Fruit fly (Drosophila melanogaster) whole organism: ENCODE measurements around the gene Pde1c.

Experiments
- CG8478 ChIP-seq: fragments of >200 bp; optimal IDR thresholded peaks from 2 replicates; lab custom pipeline; 2018; ENCODE audit warnings: inconsistent platforms
- Dll ChIP-seq: fragments of >200 bp; optimal IDR thresholded peaks from 2 replicates; lab custom pipeline; 2017
- EcR ChIP-seq, 2 experiments: fragments of >200 bp; optimal IDR thresholded peaks; 2 replicates each; lab custom pipeline; 2017; ENCODE audit warnings: missing biosample characterization in 2 of 2, missing genetic modification characterization in 2 of 2, missing genetic modification reagents in 2 of 2
- pan ChIP-seq: fragments of >200 bp; optimal IDR thresholded peaks from 2 replicates; lab custom pipeline; 2017
- psq ChIP-seq: fragments of >200 bp; optimal IDR thresholded peaks from 2 replicates; lab custom pipeline; 2017
- usp ChIP-seq: fragments of >200 bp; optimal IDR thresholded peaks from 2 replicates; lab custom pipeline; 2017; ENCODE audit warnings: missing biosample characterization, missing genetic modification characterization, mixed read lengths

Pde1c gene

dm6 chr2L:11958729-11959128 lies 30.4 kb upstream of the Pde1c start:
- TF ChIP-seq CG8478 (lab: Kevin White, UChicago) (no peak), Dll (lab: Kevin White, UChicago) (no peak), pan (no peak), EcR (GFP tag; optimal IDR thresholded peaks at IDR 0.05; lab: Kevin White, UChicago) (no peak), psq (lab: Kevin White, UChicago) (no peak), usp (no peak)

- no peak for TF ChIP-seq Dll (lab: Kevin White, UChicago)
- TF ChIP-seq pan, result no peak
- no peak for TF ChIP-seq CG8478 (lab: Kevin White, UChicago)
- TF ChIP-seq usp, result no peak
- no peak for TF ChIP-seq EcR (GFP tag; optimal IDR thresholded peaks at IDR 0.05; lab: Kevin White, UChicago)
- TF ChIP-seq psq (lab: Kevin White, UChicago), result no peak
These were observed 27.5 kb upstream of the Pde1c start for dm6 chr2L:11955839-11956238.

dm6 chr2L:11949917-11950316 lies 21.5 kb upstream of the Pde1c start:
- TF ChIP-seq usp (no peak), pan (no peak), EcR (GFP tag; optimal IDR thresholded peaks at IDR 0.05; lab: Kevin White, UChicago) (no peak), psq (lab: Kevin White, UChicago) (no peak), CG8478 (lab: Kevin White, UChicago) (no peak), Dll (lab: Kevin White, UChicago) (no peak)

- TF ChIP-seq psq (lab: Kevin White, UChicago), result no peak
- no peak for TF ChIP-seq EcR (GFP tag; optimal IDR thresholded peaks at IDR 0.05; lab: Kevin White, UChicago)
- TF ChIP-seq Dll (lab: Kevin White, UChicago), result no peak
- TF ChIP-seq pan, result no peak
- TF ChIP-seq CG8478 (lab: Kevin White, UChicago), result no peak
- no peak for TF ChIP-seq usp
These were observed 20.1 kb upstream of the Pde1c start for dm6 chr2L:11948479-11948878.

dm6 chr2L:11947641-11948040 lies 19.3 kb upstream of the Pde1c start, which contains the start of gene CG16964:
Gene CG16964, plus strand, starts transcription at chr2L:11947941.
- TF ChIP-seq Dll (lab: Kevin White, UChicago) (no peak), usp (no peak), EcR (GFP tag; optimal IDR thresholded peaks at IDR 0.05; lab: Kevin White, UChicago) (no peak), CG8478 (lab: Kevin White, UChicago) (no peak), pan (no peak), psq (lab: Kevin White, UChicago) (no peak)

- TF ChIP-seq Dll (lab: Kevin White, UChicago) (no peak), CG8478 (lab: Kevin White, UChicago) (no peak), EcR (GFP tag; optimal IDR thresholded peaks at IDR 0.05; lab: Kevin White, UChicago) (no peak), pan (no peak), psq (lab: Kevin White, UChicago) (no peak), usp (no peak)
These were observed 15.5 kb upstream of the Pde1c start, which contains the start of gene Crys for dm6 chr2L:11943829-11944228. Gene Crys, plus strand, starts transcription at chr2L:11944129.

dm6 chr2L:11942826-11943225 lies 14.5 kb upstream of the Pde1c start:
- TF ChIP-seq psq (lab: Kevin White, UChicago), result no peak
- no peak for TF ChIP-seq Dll (lab: Kevin White, UChicago)
- no peak for TF ChIP-seq pan

dm6 chr2L:11942265-11942664 lies 13.9 kb upstream of the Pde1c start:
- no peak for TF ChIP-seq psq (lab: Kevin White, UChicago)
- no peak for TF ChIP-seq pan
- no peak for TF ChIP-seq Dll (lab: Kevin White, UChicago)
- TF ChIP-seq usp, result no peak
- TF ChIP-seq EcR (GFP tag; optimal IDR thresholded peaks at IDR 0.05; lab: Kevin White, UChicago), result no peak
- no peak for TF ChIP-seq CG8478 (lab: Kevin White, UChicago)

dm6 chr2L:11940620-11941019 lies 12.2 kb upstream of the Pde1c start:
- no peak for TF ChIP-seq EcR (GFP tag; optimal IDR thresholded peaks at IDR 0.05; lab: Kevin White, UChicago)
- TF ChIP-seq usp, result no peak
- no peak for TF ChIP-seq psq (lab: Kevin White, UChicago)
- TF ChIP-seq CG8478 (lab: Kevin White, UChicago), result no peak
- TF ChIP-seq Dll (lab: Kevin White, UChicago), result no peak
- no peak for TF ChIP-seq pan

dm6 chr2L:11937669-11938068 lies 9.3 kb upstream of the Pde1c start, which contains the start of gene Or33c:
Gene Or33c, plus strand, starts transcription at chr2L:11937969.
- TF ChIP-seq Dll (lab: Kevin White, UChicago), result no peak
- TF ChIP-seq usp, result no peak
- no peak for TF ChIP-seq pan
- TF ChIP-seq psq (lab: Kevin White, UChicago), result no peak
- no peak for TF ChIP-seq CG8478 (lab: Kevin White, UChicago)
- no peak for TF ChIP-seq EcR (GFP tag; optimal IDR thresholded peaks at IDR 0.05; lab: Kevin White, UChicago)

dm6 chr2L:11935881-11936280 lies 7.5 kb upstream of the Pde1c start, which contains the start of gene Or33b:
Gene Or33b, plus strand, starts transcription at chr2L:11936181.
- TF ChIP-seq EcR (GFP tag; optimal IDR thresholded peaks at IDR 0.05; lab: Kevin White, UChicago), result no peak
- no peak for TF ChIP-seq CG8478 (lab: Kevin White, UChicago)
- TF ChIP-seq usp, result no peak
- no peak for TF ChIP-seq psq (lab: Kevin White, UChicago)
- TF ChIP-seq pan, result no peak
- TF ChIP-seq Dll (lab: Kevin White, UChicago), result no peak

dm6 chr2L:11934205-11934604 lies 5.8 kb upstream of the Pde1c start, which contains the start of gene Or33a:
Gene Or33a, plus strand, starts transcription at chr2L:11934505.
- no peak for TF ChIP-seq CG8478 (lab: Kevin White, UChicago)
- no peak for TF ChIP-seq Dll (lab: Kevin White, UChicago)
- TF ChIP-seq pan, result no peak
- TF ChIP-seq psq (lab: Kevin White, UChicago), result no peak
- no peak for TF ChIP-seq EcR (GFP tag; optimal IDR thresholded peaks at IDR 0.05; lab: Kevin White, UChicago)

- TF ChIP-seq usp, result no peak
- TF ChIP-seq CG8478 (lab: Kevin White, UChicago), result no peak
- TF ChIP-seq Dll (lab: Kevin White, UChicago), result no peak
- no peak for TF ChIP-seq psq (lab: Kevin White, UChicago)
- no peak for TF ChIP-seq pan
- no peak for TF ChIP-seq EcR (GFP tag; optimal IDR thresholded peaks at IDR 0.05; lab: Kevin White, UChicago)
These were observed 3.2 kb upstream of the Pde1c start for dm6 chr2L:11931603-11932002.
